Fruit fly (Drosophila melanogaster): ENCODE results near the gene CG34181.
A peak's percentile ranks its signal among the peaks of the same experiment; 100 is the strongest.

Gene CG34181

dm6 chr2L:9416244-9416758 lies 48.9 kb downstream of the CG34181 start, which contains the start of gene Mco1:
Mco1 (plus strand) TSS chr2L:9416588.
- TF ChIP-seq Met (GFP tag; optimal IDR thresholded peaks at IDR 0.05) (no peak), dsx (GFP tag; optimal IDR thresholded peaks at IDR 0.05; ENCODE audit: poor library complexity, severe bottlenecking) (peak; percentile 78)
